Worm (Caenorhabditis elegans): ENCODE measurements around the gene clec-224.

The clec-224 gene

DNA sequence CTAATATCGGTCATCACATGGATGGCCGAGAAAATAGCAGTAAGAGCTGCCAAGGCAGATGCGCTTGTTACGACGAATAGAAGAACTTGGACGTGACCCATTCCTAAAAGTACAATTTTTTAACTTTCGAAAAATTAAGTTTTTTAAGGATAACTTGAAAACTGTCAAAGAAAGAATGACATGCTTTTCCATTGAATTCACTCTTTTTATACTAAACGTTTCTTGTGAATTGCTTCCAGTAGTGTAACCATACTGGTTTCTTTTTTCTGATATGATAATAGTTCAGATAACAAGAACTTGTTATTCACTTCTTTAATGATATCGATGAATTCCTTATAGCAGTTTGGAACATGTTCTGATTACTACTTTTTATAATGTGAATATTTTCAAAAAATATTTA is 11.6 kb downstream of the clec-224 start, which contains the start of gene col-37:
Gene col-37 (minus strand): TSS at position 101 of the 400 bp plus-strand sequence.
- no peak for TF ChIP-seq lsy-2 (tag; optimal IDR thresholded peaks at IDR 0.05)

DNA sequence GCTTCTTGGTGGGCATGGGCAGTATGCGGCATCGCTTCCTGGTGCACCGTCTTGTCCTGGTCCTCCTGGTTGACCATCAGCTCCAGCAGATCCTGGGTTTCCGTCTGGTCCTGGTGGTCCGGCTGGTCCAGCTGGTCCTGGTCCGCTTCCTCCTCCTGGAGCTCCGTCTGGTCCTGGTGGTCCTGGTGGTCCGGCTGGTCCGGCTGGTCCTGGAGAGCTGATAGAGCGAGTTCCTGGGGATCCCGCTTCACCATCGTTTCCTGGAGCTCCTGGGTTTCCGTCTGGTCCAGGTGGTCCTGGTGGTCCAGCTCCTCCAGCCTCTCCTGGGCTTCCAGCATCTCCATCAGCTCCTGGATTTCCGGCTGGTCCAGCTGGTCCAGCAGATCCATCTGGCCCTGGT is 12.2 kb downstream of the clec-224 start:
- TF ChIP-seq mls-2 (tag; optimal IDR thresholded peaks at IDR 0.05): no peak

DNA sequence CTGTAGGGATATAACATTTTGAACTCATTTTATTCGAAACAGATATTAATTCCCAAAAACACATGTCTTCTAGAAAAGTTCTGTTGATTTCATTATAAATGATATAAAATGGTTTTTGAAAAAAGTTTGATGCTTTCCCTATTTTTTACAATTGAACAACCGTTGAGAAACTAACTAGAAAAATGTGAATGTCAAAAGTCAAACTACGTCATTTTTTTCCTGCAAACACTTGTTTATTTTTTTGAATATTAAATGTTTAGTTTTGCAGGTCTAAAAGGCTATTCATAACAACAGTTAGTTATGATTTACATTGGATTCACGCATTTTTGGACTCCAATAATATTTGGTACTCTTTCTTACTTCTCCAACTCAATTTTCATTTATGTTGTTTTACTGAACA is 16.3 kb downstream of the clec-224 start, which contains the start of gene srj-4:
Gene srj-4 (plus strand): TSS at position 301 of the 400 bp plus-strand sequence.
- TF ChIP-seq nhr-28 (tag; optimal IDR thresholded peaks at IDR 0.05): no peak
- TF ChIP-seq nhr-76 (tag; optimal IDR thresholded peaks at IDR 0.05): no peak
- no peak for TF ChIP-seq mls-2 (tag; optimal IDR thresholded peaks at IDR 0.05)
- no peak for TF ChIP-seq tbx-8 (GFP tag; optimal IDR thresholded peaks at IDR 0.05)
- TF ChIP-seq ceh-43 (GFP tag; optimal IDR thresholded peaks at IDR 0.05): no peak
- TF ChIP-seq ceh-83 (GFP tag; optimal IDR thresholded peaks at IDR 0.05): no peak

DNA sequence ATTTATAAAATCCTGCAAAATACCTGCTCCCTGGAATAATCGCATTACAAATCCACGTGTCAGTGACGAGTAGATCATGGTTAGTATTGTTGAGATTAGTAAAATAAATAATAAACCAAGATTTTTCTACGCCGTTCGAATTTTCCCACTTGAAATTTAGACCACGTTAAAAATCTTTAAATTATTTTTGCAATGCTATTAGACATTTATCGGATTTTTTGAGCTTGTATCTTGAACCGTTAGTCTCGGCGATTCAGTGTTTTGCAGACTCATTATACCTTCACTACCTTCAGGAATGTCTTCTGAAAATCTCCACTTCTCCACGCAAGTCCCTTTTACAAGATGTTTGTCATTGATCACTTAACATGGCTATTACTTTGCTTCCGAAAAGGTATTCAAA is 17.0 kb downstream of the clec-224 start, which contains the start of gene C27A7.5:
Gene C27A7.5 (minus strand): TSS at position 101 of the 400 bp plus-strand sequence.
- TF ChIP-seq ceh-43 (GFP tag; optimal IDR thresholded peaks at IDR 0.05) (no peak), snpc-4 (tag; optimal IDR thresholded peaks at IDR 0.05) (no peak), flh-1 (GFP tag; optimal IDR thresholded peaks at IDR 0.05) (no peak), nhr-28 (tag; optimal IDR thresholded peaks at IDR 0.05) (no peak), ces-1 (GFP tag; optimal IDR thresholded peaks at IDR 0.05) (no peak), mls-2 (tag; optimal IDR thresholded peaks at IDR 0.05) (no peak), lsy-2 (tag; optimal IDR thresholded peaks at IDR 0.05) (no peak), unc-39 (tag; optimal IDR thresholded peaks at IDR 0.05) (no peak), elt-1 (tag; optimal IDR thresholded peaks at IDR 0.05; ENCODE audit: borderline replicate concordance, insufficient read depth) (no peak), cnd-1 (tag; optimal IDR thresholded peaks at IDR 0.05) (no peak), drap-1 (GFP tag; optimal IDR thresholded peaks at IDR 0.05) (no peak), tbx-8 (GFP tag; optimal IDR thresholded peaks at IDR 0.05) (no peak), ham-2 (GFP tag; optimal IDR thresholded peaks at IDR 0.05) (no peak), mab-5 (tag; optimal IDR thresholded peaks at IDR 0.05) (no peak), elt-3 (tag; optimal IDR thresholded peaks at IDR 0.05) (no peak), zip-8 (tag; optimal IDR thresholded peaks at IDR 0.05) (no peak), ztf-11 (tag; optimal IDR thresholded peaks at IDR 0.05) (no peak), nhr-237 (tag; optimal IDR thresholded peaks at IDR 0.05) (no peak)

DNA sequence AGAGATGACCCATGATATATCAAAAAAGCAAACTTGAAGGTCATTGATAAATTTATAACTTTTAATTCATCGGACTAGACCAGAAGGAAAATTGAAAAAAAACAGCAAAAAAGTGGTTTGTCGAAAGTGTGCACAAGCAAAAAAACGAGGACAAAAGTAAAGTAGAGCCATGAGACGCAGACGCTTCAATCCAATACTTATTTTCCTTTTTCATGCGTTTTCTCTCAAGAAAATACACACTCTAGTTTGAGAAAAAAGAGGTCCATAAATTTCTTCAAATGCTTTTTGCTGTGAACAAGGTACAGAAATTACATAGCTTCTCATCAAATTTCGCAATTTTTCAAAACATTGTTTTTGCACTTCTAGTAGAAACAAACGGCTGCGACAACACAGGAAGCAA is 18.1 kb downstream of the clec-224 start:
- TF ChIP-seq hlh-1 (tag; optimal IDR thresholded peaks at IDR 0.05): no peak
- TF ChIP-seq cnd-1 (tag; optimal IDR thresholded peaks at IDR 0.05): no peak
- TF ChIP-seq bed-3 (GFP tag; optimal IDR thresholded peaks at IDR 0.05): no peak
- TF ChIP-seq elt-3 (tag; optimal IDR thresholded peaks at IDR 0.05): no peak
- TF ChIP-seq mab-5 (tag; optimal IDR thresholded peaks at IDR 0.05): no peak
- no peak for TF ChIP-seq lin-32 (GFP tag; optimal IDR thresholded peaks at IDR 0.05)
- TF ChIP-seq lin-13 (tag; optimal IDR thresholded peaks at IDR 0.05): no peak
- no peak for TF ChIP-seq sptf-1 (tag; optimal IDR thresholded peaks at IDR 0.05)
- TF ChIP-seq mep-1 (tag; optimal IDR thresholded peaks at IDR 0.05): no peak
- TF ChIP-seq flh-1 (GFP tag; optimal IDR thresholded peaks at IDR 0.05): no peak
- no peak for TF ChIP-seq nhr-237 (tag; optimal IDR thresholded peaks at IDR 0.05)
- TF ChIP-seq nhr-76 (tag; optimal IDR thresholded peaks at IDR 0.05): no peak
- TF ChIP-seq drap-1 (GFP tag; optimal IDR thresholded peaks at IDR 0.05): no peak
- TF ChIP-seq snpc-4 (tag; optimal IDR thresholded peaks at IDR 0.05): no peak
- no peak for TF ChIP-seq sem-2 (GFP tag; optimal IDR thresholded peaks at IDR 0.05)
- no peak for TF ChIP-seq unc-39 (tag; optimal IDR thresholded peaks at IDR 0.05)
- no peak for TF ChIP-seq ceh-39 (tag; optimal IDR thresholded peaks at IDR 0.05)

DNA sequence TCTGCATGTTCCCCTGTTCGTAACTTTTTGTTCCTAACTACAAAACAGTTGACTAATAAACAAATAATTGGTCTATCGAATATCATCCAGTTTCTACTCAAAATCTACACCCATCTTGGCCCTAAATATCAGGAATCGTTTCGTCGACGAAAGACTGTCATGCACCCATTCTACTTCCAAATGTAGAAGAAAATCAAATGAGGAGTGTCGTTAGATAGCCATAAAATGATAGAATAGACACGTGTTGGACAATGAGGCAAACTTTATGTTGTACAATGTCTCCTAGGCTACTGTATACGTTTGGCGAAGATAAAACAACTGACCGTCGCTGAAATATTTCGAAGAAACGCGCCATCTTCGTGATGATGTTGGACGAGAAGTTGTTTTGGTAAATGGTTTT is 19.3 kb downstream of the clec-224 start:
- TF ChIP-seq zip-8 (tag; optimal IDR thresholded peaks at IDR 0.05) (no peak), hlh-1 (tag; optimal IDR thresholded peaks at IDR 0.05) (no peak), mep-1 (tag; optimal IDR thresholded peaks at IDR 0.05) (no peak), unc-39 (tag; optimal IDR thresholded peaks at IDR 0.05) (no peak), lsy-2 (tag; optimal IDR thresholded peaks at IDR 0.05) (no peak), lin-32 (GFP tag; optimal IDR thresholded peaks at IDR 0.05) (no peak), flh-1 (GFP tag; optimal IDR thresholded peaks at IDR 0.05) (no peak), snpc-4 (tag; optimal IDR thresholded peaks at IDR 0.05) (no peak), tbx-8 (GFP tag; optimal IDR thresholded peaks at IDR 0.05) (no peak), ham-2 (GFP tag; optimal IDR thresholded peaks at IDR 0.05) (no peak), mab-5 (tag; optimal IDR thresholded peaks at IDR 0.05) (no peak), cnd-1 (tag; optimal IDR thresholded peaks at IDR 0.05) (no peak), drap-1 (GFP tag; optimal IDR thresholded peaks at IDR 0.05) (no peak), sem-2 (GFP tag; optimal IDR thresholded peaks at IDR 0.05) (no peak), lin-13 (tag; optimal IDR thresholded peaks at IDR 0.05) (no peak), ceh-39 (tag; optimal IDR thresholded peaks at IDR 0.05) (no peak)
